Worm (Caenorhabditis elegans): ENCODE measurements around the gene col-2.

ce11 chrIV:10047108-10047507, 38.1 kb downstream of the col-2 start, which contains the start of gene T04B2.3:
- TF ChIP-seq ces-1 (GFP tag; optimal IDR thresholded peaks at IDR 0.05) (no peak), mef-2 (tag; optimal IDR thresholded peaks at IDR 0.05) (no peak), fkh-4 (tag; optimal IDR thresholded peaks at IDR 0.05; ENCODE audit: borderline replicate concordance) (no peak), elt-3 (tag; optimal IDR thresholded peaks at IDR 0.05) (no peak), blmp-1 (tag; optimal IDR thresholded peaks at IDR 0.05) (no peak), ama-1 (optimal IDR thresholded peaks at IDR 0.05) (no peak), pag-3 (tag; optimal IDR thresholded peaks at IDR 0.05; ENCODE audit: borderline replicate concordance, insufficient read depth) (no peak), fkh-10 (GFP tag; optimal IDR thresholded peaks at IDR 0.05) (no peak)

All from whole organism, L1 larva.